Worm (Caenorhabditis elegans) whole organism, late embryonic: ENCODE measurements around the gene cex-1.

Source experiments
- C08G9.2 ChIP-seq: sonication (generic microtip); optimal IDR thresholded peaks from 2 replicates; lab custom pipeline; 2016; ENCODE audit warnings: mild to moderate bottlenecking, missing genetic modification characterization, moderate library complexity, missing compliant biosample characterization
- K09A11.1 ChIP-seq: sonication (generic microtip); optimal IDR thresholded peaks from 2 replicates; lab custom pipeline; 2017; ENCODE audit warnings: antibody characterized with exemption, mild to moderate bottlenecking, missing genetic modification characterization, missing compliant biosample characterization; ENCODE audit not compliant: insufficient read depth
- T23F11.4 ChIP-seq: fragments of 200-800 bp; sonication (Bioruptor generic); optimal IDR thresholded peaks from 2 replicates; lab custom pipeline; 2018; ENCODE audit warnings: mild to moderate bottlenecking, missing genetic modification characterization, missing compliant biosample characterization
- Y22D7AL.16 ChIP-seq: sonication (generic microtip); optimal IDR thresholded peaks from 2 replicates; lab custom pipeline; 2016; ENCODE audit warnings: missing genetic modification characterization, missing compliant biosample characterization
- ahr-1 ChIP-seq: sonication (generic microtip); optimal IDR thresholded peaks from 2 replicates; lab custom pipeline; 2016; ENCODE audit warnings: missing genetic modification characterization, missing compliant biosample characterization
- ama-1 ChIP-seq: fragments of 150-350 bp; optimal IDR thresholded peaks from 2 replicates; lab custom pipeline; 2014
- ceh-14 ChIP-seq: sonication (generic microtip); optimal IDR thresholded peaks from 2 replicates; lab custom pipeline; 2016; ENCODE audit warnings: missing genotype, missing genetic modification characterization, missing compliant biosample characterization
- ceh-22 ChIP-seq: sonication (generic microtip); optimal IDR thresholded peaks from 2 replicates; lab custom pipeline; 2017; ENCODE audit warnings: missing biosample characterization, missing genetic modification characterization
- ceh-24 ChIP-seq: sonication (generic microtip); optimal IDR thresholded peaks from 2 replicates; lab custom pipeline; 2016; ENCODE audit warnings: mild to moderate bottlenecking, missing genetic modification characterization, missing compliant biosample characterization
- ceh-30 ChIP-seq: fragments of 150-350 bp; optimal IDR thresholded peaks from 2 replicates; lab custom pipeline; 2014; ENCODE audit warnings: missing biosample characterization, missing genetic modification characterization
- ceh-34 ChIP-seq: sonication (generic microtip); optimal IDR thresholded peaks from 2 replicates; lab custom pipeline; 2016; ENCODE audit warnings: mild to moderate bottlenecking, missing genetic modification characterization, missing compliant biosample characterization
- ceh-48 ChIP-seq: sonication (generic microtip); optimal IDR thresholded peaks from 2 replicates; lab custom pipeline; 2016; ENCODE audit warnings: missing genetic modification characterization, inconsistent platforms, missing compliant biosample characterization
- ceh-6 ChIP-seq: fragments of 200-800 bp; sonication (Bioruptor generic); optimal IDR thresholded peaks from 2 replicates; lab custom pipeline; 2018; ENCODE audit warnings: mild to moderate bottlenecking, missing genetic modification characterization, missing compliant biosample characterization
- dve-1 ChIP-seq: sonication (generic microtip); optimal IDR thresholded peaks from 2 replicates; lab custom pipeline; 2017; ENCODE audit warnings: antibody characterized with exemption, mild to moderate bottlenecking, missing genetic modification characterization, missing compliant biosample characterization
- elt-2 ChIP-seq: sonication (generic microtip); optimal IDR thresholded peaks from 2 replicates; lab custom pipeline; 2016; ENCODE audit warnings: missing genetic modification reagents, missing genetic modification characterization, missing compliant biosample characterization
- fax-1 ChIP-seq: sonication (generic microtip); optimal IDR thresholded peaks from 2 replicates; lab custom pipeline; 2016; ENCODE audit warnings: missing genotype, missing genetic modification characterization, missing compliant biosample characterization
- gmeb-2 ChIP-seq: sonication (generic microtip); optimal IDR thresholded peaks from 2 replicates; lab custom pipeline; 2016; ENCODE audit warnings: missing genetic modification characterization, inconsistent platforms, missing compliant biosample characterization
- hlh-30 ChIP-seq: sonication (generic microtip); optimal IDR thresholded peaks from 2 replicates; lab custom pipeline; 2017; ENCODE audit warnings: antibody characterized with exemption, missing genetic modification characterization, missing compliant biosample characterization; ENCODE audit not compliant: insufficient read depth
- hlh-8 ChIP-seq: sonication (generic microtip); optimal IDR thresholded peaks from 2 replicates; lab custom pipeline; 2016; ENCODE audit warnings: missing genotype, missing genetic modification characterization, missing compliant biosample characterization
- lim-6 ChIP-seq: sonication (generic microtip); optimal IDR thresholded peaks from 2 replicates; lab custom pipeline; 2016; ENCODE audit warnings: missing genetic modification characterization, missing compliant biosample characterization
- lin-11 ChIP-seq: fragments of 200-800 bp; sonication (Bioruptor generic); optimal IDR thresholded peaks from 2 replicates; lab custom pipeline; 2018; ENCODE audit warnings: mild to moderate bottlenecking, missing genetic modification characterization, missing compliant biosample characterization
- madf-2 ChIP-seq: sonication (generic microtip); optimal IDR thresholded peaks from 2 replicates; lab custom pipeline; 2017; ENCODE audit warnings: missing genetic modification characterization, missing compliant biosample characterization
- mec-3 ChIP-seq: sonication (generic microtip); optimal IDR thresholded peaks from 2 replicates; lab custom pipeline; 2016; ENCODE audit warnings: borderline replicate concordance, missing genetic modification characterization, missing compliant biosample characterization
- nfya-1 ChIP-seq: sonication (generic microtip); optimal IDR thresholded peaks from 2 replicates; lab custom pipeline; 2017; ENCODE audit warnings: missing genetic modification characterization, mild to moderate bottlenecking, missing compliant biosample characterization, antibody characterized with exemption, moderate library complexity
- nhr-11 ChIP-seq: fragments of 150-350 bp; optimal IDR thresholded peaks from 2 replicates; lab custom pipeline; 2014; ENCODE audit warnings: missing biosample characterization, missing genetic modification characterization
- pat-9 ChIP-seq: fragments of 200-800 bp; sonication (Bioruptor generic); optimal IDR thresholded peaks from 2 replicates; lab custom pipeline; 2018; ENCODE audit warnings: mild to moderate bottlenecking, missing genetic modification characterization, moderate library complexity, missing compliant biosample characterization
- pax-1 ChIP-seq: fragments of 150-350 bp; optimal IDR thresholded peaks from 2 replicates; lab custom pipeline; 2014; ENCODE audit warnings: missing biosample characterization, missing genetic modification characterization
- pha-4 ChIP-seq: fragments of 150-350 bp; optimal IDR thresholded peaks from 2 replicates; lab custom pipeline; 2018; ENCODE audit warnings: missing biosample characterization, missing genetic modification reagents, missing genetic modification characterization
- pros-1 ChIP-seq: fragments of 150-350 bp; optimal IDR thresholded peaks from 2 replicates; lab custom pipeline; 2014; ENCODE audit warnings: missing biosample characterization, missing genetic modification reagents, missing genetic modification characterization
- ref-2 ChIP-seq: sonication (generic microtip); optimal IDR thresholded peaks from 2 replicates; lab custom pipeline; 2016; ENCODE audit warnings: missing genetic modification characterization, missing compliant biosample characterization
- sox-4 ChIP-seq: sonication (generic microtip); optimal IDR thresholded peaks from 2 replicates; lab custom pipeline; 2017; ENCODE audit warnings: mild to moderate bottlenecking, missing genetic modification characterization, inconsistent platforms, missing compliant biosample characterization
- syd-9 ChIP-seq: sonication (generic microtip); optimal IDR thresholded peaks from 2 replicates; lab custom pipeline; 2016; ENCODE audit warnings: mild to moderate bottlenecking, missing genetic modification characterization, moderate library complexity, missing compliant biosample characterization
- tbx-2 ChIP-seq: sonication (generic microtip); optimal IDR thresholded peaks from 2 replicates; lab custom pipeline; 2016; ENCODE audit warnings: missing genetic modification characterization, missing compliant biosample characterization
- ttx-3 ChIP-seq: sonication (generic microtip); optimal IDR thresholded peaks from 2 replicates; lab custom pipeline; 2016; ENCODE audit warnings: missing genetic modification reagents, missing genetic modification characterization, missing compliant biosample characterization
- unc-42 ChIP-seq: sonication (generic microtip); optimal IDR thresholded peaks from 2 replicates; lab custom pipeline; 2016; ENCODE audit warnings: missing genotype, missing genetic modification characterization, missing compliant biosample characterization
- unc-55 ChIP-seq: sonication (generic microtip); optimal IDR thresholded peaks from 2 replicates; lab custom pipeline; 2017; ENCODE audit warnings: missing biosample characterization, missing genetic modification reagents, missing genetic modification characterization
- unc-86 ChIP-seq: sonication (generic microtip); optimal IDR thresholded peaks from 2 replicates; lab custom pipeline; 2016; ENCODE audit warnings: missing genetic modification characterization, missing compliant biosample characterization

The cex-1 gene

ce11 chrII:5416204-5416764, 31.2 kb upstream of the cex-1 start, which contains the start of gene EEED8.2:
Gene EEED8.2, plus strand, starts transcription at chrII:5416714.
- TF ChIP-seq tbx-2 (peak; percentile 3), unc-55 (peak; percentile 39), ttx-3 (tag; lab: Kevin White, UChicago) (no peak), ceh-34 (tag; lab: Kevin White, UChicago) (no peak), ahr-1 (tag; lab: Kevin White, UChicago) (no peak), ceh-24 (tag; lab: Kevin White, UChicago) (no peak), lim-6 (tag; lab: Kevin White, UChicago) (no peak), Y22D7AL.16 (no peak), sox-4 (tag; lab: Kevin White, UChicago) (no peak), hlh-30 (tag; lab: Kevin White, UChicago) (peak; percentile 24)

- TF ChIP-seq dve-1 (tag; lab: Kevin White, UChicago) (no peak), pax-1 (tag; lab: Kevin White, UChicago) (no peak), ceh-6 (GFP tag; lab: Kevin White, UChicago) (no peak), unc-55 (peak; percentile 90), T23F11.4 (GFP tag; lab: Kevin White, UChicago) (no peak)
These were observed 29.6 kb upstream of the cex-1 start for ce11 chrII:5417905-5418304.

ce11 chrII:5418317-5418716, 29.2 kb upstream of the cex-1 start:
- TF ChIP-seq pax-1 (tag; lab: Kevin White, UChicago) = no peak
- no peak for TF ChIP-seq ceh-14 (tag; lab: Kevin White, UChicago)
- no peak for TF ChIP-seq pha-4 (tag; lab: Kevin White, UChicago)
- no peak for TF ChIP-seq hlh-30 (tag; lab: Kevin White, UChicago)
- TF ChIP-seq madf-2 = no peak
- TF ChIP-seq ama-1 (lab: Kevin White, UChicago) = no peak
- TF ChIP-seq nhr-11 = no peak
- no peak for TF ChIP-seq K09A11.1
- TF ChIP-seq ceh-48 (tag; lab: Kevin White, UChicago) = peak; percentile 36
- TF ChIP-seq ttx-3 (tag; lab: Kevin White, UChicago) = no peak
- TF ChIP-seq unc-42 = peak; percentile 54
- no peak for TF ChIP-seq C08G9.2
- no peak for TF ChIP-seq gmeb-2 (tag; lab: Kevin White, UChicago)
- no peak for TF ChIP-seq pros-1 (tag; lab: Kevin White, UChicago)
- no peak for TF ChIP-seq unc-55
- no peak for TF ChIP-seq tbx-2
- peak; percentile 8 for TF ChIP-seq ref-2
- TF ChIP-seq ceh-22 (tag; lab: Kevin White, UChicago) = no peak
- TF ChIP-seq elt-2 (tag; lab: Kevin White, UChicago) = peak; percentile 42
- TF ChIP-seq mec-3 (tag; lab: Kevin White, UChicago) = no peak
- no peak for TF ChIP-seq unc-86 (tag; lab: Kevin White, UChicago)
- TF ChIP-seq ceh-30 (tag; lab: Kevin White, UChicago) = no peak
- TF ChIP-seq nfya-1 (tag; lab: Kevin White, UChicago) = peak; percentile 40
- TF ChIP-seq fax-1 (tag; lab: Kevin White, UChicago) = no peak
- no peak for TF ChIP-seq Y22D7AL.16
- no peak for TF ChIP-seq pat-9 (tag; lab: Kevin White, UChicago)

ce11 chrII:5418929-5419328, 28.6 kb upstream of the cex-1 start, which contains the start of gene EEED8.15:
Gene EEED8.15, plus strand, starts transcription at chrII:5419229.
- TF ChIP-seq nfya-1 (tag; lab: Kevin White, UChicago) = no peak
- no peak for TF ChIP-seq unc-55
- TF ChIP-seq hlh-8 = no peak
- no peak for TF ChIP-seq pha-4 (tag; lab: Kevin White, UChicago)
- TF ChIP-seq tbx-2 = no peak
- no peak for TF ChIP-seq ceh-48 (tag; lab: Kevin White, UChicago)
- no peak for TF ChIP-seq lin-11 (tag; lab: Kevin White, UChicago)
- no peak for TF ChIP-seq syd-9 (tag; lab: Kevin White, UChicago)
